Fruit fly (Drosophila melanogaster): ENCODE measurements around the gene CG11109.
A peak's percentile ranks its signal among the peaks of the same experiment; 100 is the strongest.

Gene CG11109

dm6 chr3L:22886939-22887338, 14.9 kb downstream of the CG11109 start (continued):
- no peak for TF ChIP-seq CG10669 (GFP tag; optimal IDR thresholded peaks at IDR 0.05)
- no peak for TF ChIP-seq dac (GFP tag; optimal IDR thresholded peaks at IDR 0.05)
- no peak for TF ChIP-seq CG32006 (GFP tag; optimal IDR thresholded peaks at IDR 0.05)
- TF ChIP-seq CG11294 (GFP tag; IDR thresholded peaks at IDR 0.05) = no peak
- TF ChIP-seq net (GFP tag; optimal IDR thresholded peaks at IDR 0.05) = no peak
- TF ChIP-seq CG16779 (tag; optimal IDR thresholded peaks at IDR 0.05) = no peak
- TF ChIP-seq Eip78C (GFP tag) = no peak
- peak; percentile 26 for TF ChIP-seq dsx (GFP tag; optimal IDR thresholded peaks at IDR 0.05; ENCODE audit: poor library complexity, severe bottlenecking)

DNA sequence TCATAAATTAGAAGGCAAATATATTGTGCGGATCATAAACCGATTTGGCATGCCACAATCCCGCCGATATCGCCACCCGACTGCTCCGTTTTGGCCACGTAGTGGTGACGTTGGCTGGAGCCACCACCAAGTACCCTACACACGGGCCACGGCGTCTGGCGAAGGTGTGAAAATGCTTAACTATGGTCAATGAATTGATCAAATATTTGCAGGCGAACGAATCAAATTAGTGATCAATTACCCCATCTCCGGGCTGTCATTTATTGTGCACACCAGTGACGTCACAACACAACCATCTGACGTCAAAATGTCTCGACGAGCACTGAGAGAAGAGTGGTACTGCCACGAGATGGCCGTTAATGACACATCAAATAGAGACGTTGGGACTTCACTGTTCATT, 15.7 kb downstream of the CG11109 start:
- no peak for TF ChIP-seq svp (GFP tag)
- peak; percentile 62 for TF ChIP-seq fkh (GFP tag; optimal IDR thresholded peaks at IDR 0.05)
- TF ChIP-seq CG7368 (GFP tag; optimal IDR thresholded peaks at IDR 0.05) = no peak
- no peak for TF ChIP-seq dac (GFP tag; optimal IDR thresholded peaks at IDR 0.05)
- TF ChIP-seq dsx (GFP tag; optimal IDR thresholded peaks at IDR 0.05; ENCODE audit: poor library complexity, severe bottlenecking) = no peak
- TF ChIP-seq net (GFP tag; optimal IDR thresholded peaks at IDR 0.05) = no peak
- peak; percentile 9 for TF ChIP-seq Eip78C (GFP tag)
- no peak for TF ChIP-seq CG34406 (GFP tag; optimal IDR thresholded peaks at IDR 0.05)
- no peak for TF ChIP-seq Sox15 (GFP tag; optimal IDR thresholded peaks at IDR 0.05)
- no peak for TF ChIP-seq Eip75B (GFP tag; optimal IDR thresholded peaks at IDR 0.05)
- no peak for TF ChIP-seq CG11762 (GFP tag; optimal IDR thresholded peaks at IDR 0.05; ENCODE audit: insufficient read depth)
- TF ChIP-seq salr (GFP tag; optimal IDR thresholded peaks at IDR 0.05) = no peak
- no peak for TF ChIP-seq CG15336 (GFP tag; IDR thresholded peaks at IDR 0.05)
- no peak for TF ChIP-seq Hr4 (GFP tag; optimal IDR thresholded peaks at IDR 0.05)
- no peak for TF ChIP-seq CG10631 (GFP tag; optimal IDR thresholded peaks at IDR 0.05)

DNA sequence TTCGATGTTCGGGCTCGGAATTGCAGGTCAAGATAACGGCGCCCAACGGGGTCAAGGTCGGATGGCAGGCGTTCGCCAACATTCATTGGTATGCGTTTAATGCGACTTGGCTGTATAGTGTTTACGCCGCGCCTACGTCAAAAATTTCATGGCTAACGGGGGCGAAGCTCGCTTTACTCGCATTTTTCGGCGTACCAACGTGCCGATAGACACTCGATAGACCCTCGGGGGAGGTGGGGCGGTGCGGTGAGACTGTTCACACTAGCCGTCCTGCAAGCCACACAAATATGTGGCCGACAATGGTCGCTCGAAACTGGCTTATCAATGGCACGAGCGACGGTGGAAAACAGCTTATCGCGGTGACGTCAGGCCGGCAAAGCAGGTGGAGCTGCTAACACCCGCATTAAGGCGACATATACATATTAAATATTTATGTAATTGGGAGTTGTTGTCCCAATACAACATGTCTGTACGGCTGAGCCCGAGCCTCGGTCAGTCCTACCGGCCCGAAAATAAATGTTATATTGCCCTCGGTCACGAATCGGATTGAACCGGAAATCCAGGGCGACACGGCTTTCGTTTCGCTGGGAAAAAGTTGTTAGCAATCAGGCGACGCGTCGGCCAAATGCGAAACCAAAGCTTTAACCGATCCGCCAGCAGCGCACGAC, 16.7 kb downstream of the CG11109 start:
- TF ChIP-seq Eip78C (GFP tag) (peak; percentile 47), CG3919 (GFP tag; optimal IDR thresholded peaks at IDR 0.05) (no peak), CG11902 (GFP tag; optimal IDR thresholded peaks at IDR 0.05) (no peak), fkh (GFP tag; optimal IDR thresholded peaks at IDR 0.05) (peak; percentile 9), svp (GFP tag) (peak; percentile 61)

DNA sequence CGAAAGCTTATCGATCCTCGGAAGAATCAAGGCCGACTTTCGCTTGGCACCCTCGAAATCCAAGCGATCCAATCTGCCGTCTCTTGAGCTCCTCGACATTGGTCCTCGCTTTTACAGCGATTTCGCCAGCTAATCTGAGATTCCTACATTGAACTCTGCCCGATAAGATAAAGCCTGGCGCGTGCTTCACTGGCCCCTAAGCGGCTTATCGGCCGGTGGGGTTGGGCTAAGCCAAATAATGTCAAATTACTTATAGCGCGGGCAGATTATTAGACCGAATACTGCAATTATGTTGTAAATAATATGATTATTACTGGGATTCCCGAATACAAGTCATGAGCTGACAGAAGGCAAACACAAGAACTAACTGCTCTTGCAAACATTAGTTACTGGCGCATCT, 18.0 kb downstream of the CG11109 start:
- TF ChIP-seq Lpt (GFP tag; optimal IDR thresholded peaks at IDR 0.05) (no peak), vri (GFP tag; optimal IDR thresholded peaks at IDR 0.05) (peak; percentile 42), CG34406 (GFP tag; optimal IDR thresholded peaks at IDR 0.05) (no peak), svp (GFP tag) (peak; percentile 64)

- TF ChIP-seq vri (GFP tag; optimal IDR thresholded peaks at IDR 0.05) (peak; percentile 6), Ets21C (GFP tag; optimal IDR thresholded peaks at IDR 0.05) (no peak), Hr39 (GFP tag; optimal IDR thresholded peaks at IDR 0.05) (no peak), CG8632 (GFP tag; optimal IDR thresholded peaks at IDR 0.05) (no peak)
Measured at dm6 chr3L:22891009-22891408, 19.0 kb downstream of the CG11109 start.

dm6 chr3L:22894689-22895283, 22.8 kb downstream of the CG11109 start:
- no peak for TF ChIP-seq esn (GFP tag; optimal IDR thresholded peaks at IDR 0.05)
- TF ChIP-seq dsx (GFP tag; optimal IDR thresholded peaks at IDR 0.05; ENCODE audit: poor library complexity, severe bottlenecking) = no peak
- no peak for TF ChIP-seq pdm3 (GFP tag; optimal IDR thresholded peaks at IDR 0.05)
- no peak for TF ChIP-seq CG3919 (GFP tag; optimal IDR thresholded peaks at IDR 0.05)
- no peak for TF ChIP-seq Sox14 (GFP tag; optimal IDR thresholded peaks at IDR 0.05)
- no peak for TF ChIP-seq CG8632 (GFP tag; optimal IDR thresholded peaks at IDR 0.05)
- no peak for TF ChIP-seq CG6163 (GFP tag; IDR thresholded peaks at IDR 0.05)
- TF ChIP-seq Ets96B (tag; optimal IDR thresholded peaks at IDR 0.05) = no peak
- TF ChIP-seq Eip78C (GFP tag) = peak; percentile 38
- no peak for TF ChIP-seq CG7368 (GFP tag; optimal IDR thresholded peaks at IDR 0.05)
- peak; percentile 92 for TF ChIP-seq fkh (GFP tag; optimal IDR thresholded peaks at IDR 0.05)
- no peak for TF ChIP-seq CG3032 (tag; optimal IDR thresholded peaks at IDR 0.05)
- no peak for TF ChIP-seq Sox102F (GFP tag; optimal IDR thresholded peaks at IDR 0.05)
- no peak for TF ChIP-seq vri (GFP tag; optimal IDR thresholded peaks at IDR 0.05)
- no peak for TF ChIP-seq cyc (GFP tag; optimal IDR thresholded peaks at IDR 0.05)
